Worm (Caenorhabditis elegans): ENCODE measurements around the gene set-31.

DNA sequence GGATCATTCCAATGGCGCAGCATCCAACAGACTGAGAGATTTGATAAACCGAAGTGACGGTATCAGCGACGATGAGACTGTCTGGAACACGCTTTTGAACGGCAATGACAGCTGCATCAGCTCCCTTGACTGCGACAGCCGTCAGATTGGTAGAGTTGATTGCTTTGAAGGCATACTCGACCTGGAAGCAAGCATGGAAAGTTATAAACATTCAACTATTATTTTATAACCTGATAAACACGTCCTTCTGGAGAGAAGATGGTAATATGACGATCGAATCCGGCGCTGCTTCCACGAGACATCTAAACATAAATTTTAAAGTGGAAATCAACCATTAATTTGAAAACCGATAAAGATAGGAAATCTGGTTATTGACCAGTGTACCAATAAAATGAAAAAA, 4.6 kb downstream of the set-31 start, which contains the start of gene pas-1:
- TF ChIP-seq pag-3 (tag; optimal IDR thresholded peaks at IDR 0.05; ENCODE audit: borderline replicate concordance) (no peak), mec-3 (tag; optimal IDR thresholded peaks at IDR 0.05; ENCODE audit: borderline replicate concordance) (no peak), tbx-2 (tag; optimal IDR thresholded peaks at IDR 0.05) (no peak), ets-4 (tag; optimal IDR thresholded peaks at IDR 0.05) (no peak), pax-1 (tag; optimal IDR thresholded peaks at IDR 0.05) (no peak), ama-1 (optimal IDR thresholded peaks at IDR 0.05) (no peak), nhr-11 (tag; optimal IDR thresholded peaks at IDR 0.05) (no peak), npax-4 (tag; optimal IDR thresholded peaks at IDR 0.05) (no peak), elt-2 (tag; optimal IDR thresholded peaks at IDR 0.05) (no peak), sox-4 (tag; optimal IDR thresholded peaks at IDR 0.05) (no peak), hlh-13 (GFP tag; optimal IDR thresholded peaks at IDR 0.05) (no peak), pha-2 (tag; optimal IDR thresholded peaks at IDR 0.05) (no peak), ttx-3 (tag; optimal IDR thresholded peaks at IDR 0.05) (no peak), ceh-6 (GFP tag; optimal IDR thresholded peaks at IDR 0.05) (no peak)

Data from whole organism, late embryonic.